Worm (Caenorhabditis elegans) whole organism, young adult: ENCODE measurements around the gene C26H9A.4.

Experiments used
- F49E8.2 ChIP-seq: sonication (generic microtip); optimal IDR thresholded peaks from 3 replicates; lab custom pipeline; 2017; ENCODE audit warnings: missing genetic modification characterization, mild to moderate bottlenecking, missing compliant biosample characterization, antibody characterized with exemption, moderate library complexity; ENCODE audit not compliant: insufficient read depth
- F55B11.4 ChIP-seq: sonication (generic microtip); optimal IDR thresholded peaks from 2 replicates; lab custom pipeline; 2016; ENCODE audit warnings: missing compliant biosample characterization, missing genetic modification characterization, borderline replicate concordance; ENCODE audit not compliant: insufficient read depth
- F57A8.1 ChIP-seq: fragments of 200-800 bp; sonication (Bioruptor generic); optimal IDR thresholded peaks from 2 replicates; lab custom pipeline; 2018; ENCODE audit warnings: mild to moderate bottlenecking, missing genetic modification characterization, moderate library complexity, missing compliant biosample characterization
- cebp-1 ChIP-seq, 2 experiments: fragments of 200-800 bp in 1 of 2; sonication (Bioruptor generic) in 1 of 2; sonication (generic microtip) in 1 of 2; IDR thresholded peaks in 1 of 2; optimal IDR thresholded peaks in 1 of 2; 2 replicates each; pipeline versions ENCODE4 v1.3.6 to Lab custom; 2017 to 2022; ENCODE audit warnings: missing compliant biosample characterization in 2 of 2, missing genetic modification characterization in 2 of 2, mild to moderate bottlenecking in 1 of 2, missing genetic modification reagents in 1 of 2, moderate library complexity in 1 of 2
- cebp-2 ChIP-seq: fragments of 200-800 bp; sonication (Bioruptor generic); IDR thresholded peaks from 2 replicates; pipeline ENCODE4 v1.3.6; 2022; ENCODE audit warnings: missing genetic modification characterization, missing compliant biosample characterization
- hlh-26 ChIP-seq: fragments of 200-800 bp; sonication (Bioruptor generic); conservative IDR thresholded peaks from 2 replicates; pipeline ENCODE4 v1.3.6; 2022; ENCODE audit warnings: missing genetic modification reagents, missing genetic modification characterization, missing compliant biosample characterization
- lag-1 ChIP-seq: fragments of 200-800 bp; sonication (Bioruptor generic); IDR thresholded peaks from 2 replicates; pipeline ENCODE4 v1.3.6; 2022; ENCODE audit warnings: missing genetic modification reagents, missing genetic modification characterization, missing compliant biosample characterization
- lin-26 ChIP-seq: fragments of 200-800 bp; sonication (Bioruptor generic); IDR thresholded peaks from 2 replicates; pipeline ENCODE4 v1.3.6; 2022; ENCODE audit warnings: missing genetic modification reagents, missing genetic modification characterization, missing compliant biosample characterization
- lir-1 ChIP-seq: fragments of 200-800 bp; sonication (Bioruptor generic); conservative IDR thresholded peaks from 2 replicates; pipeline ENCODE4 v1.3.6; 2022; ENCODE audit warnings: missing genetic modification reagents, missing genetic modification characterization, missing compliant biosample characterization
- snpc-1.1 ChIP-seq: sonication (generic microtip); optimal IDR thresholded peaks from 2 replicates; lab custom pipeline; 2017; ENCODE audit warnings: missing genetic modification characterization, mild to moderate bottlenecking, missing compliant biosample characterization, antibody characterized with exemption, moderate library complexity, missing genotype, missing genetic modification reagents; ENCODE audit not compliant: insufficient read depth
- unc-62 ChIP-seq: fragments of 150-350 bp; optimal IDR thresholded peaks from 2 replicates; lab custom pipeline; 2014; ENCODE audit warnings: missing biosample characterization, missing genetic modification reagents, missing genetic modification characterization
- zfh-2 ChIP-seq: fragments of 200-800 bp; sonication (Bioruptor generic); conservative IDR thresholded peaks from 2 replicates; pipeline ENCODE4 v1.3.6; 2022; ENCODE audit warnings: missing genetic modification reagents, missing genetic modification characterization, missing compliant biosample characterization

DNA sequence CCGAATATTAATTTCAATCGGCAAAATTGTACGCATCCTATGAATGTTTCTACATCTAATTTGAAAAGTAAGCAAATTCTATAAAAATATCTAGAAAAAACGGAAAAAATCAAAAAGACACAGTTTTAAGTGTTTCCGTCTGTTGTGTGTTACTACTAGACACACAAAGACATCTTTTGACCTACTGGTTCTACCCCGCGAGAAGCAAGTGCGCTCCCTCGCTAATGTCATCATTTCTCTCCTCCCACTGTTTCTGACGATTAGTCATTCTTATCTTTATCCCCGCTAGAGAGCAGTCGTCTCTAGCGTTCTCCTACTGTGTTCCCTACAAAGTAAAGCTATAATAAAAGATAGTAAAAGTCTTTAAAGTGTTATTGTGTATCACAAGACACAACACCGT is 35.3 kb upstream of the C26H9A.4 start:
- TF ChIP-seq hlh-26: no peak
- TF ChIP-seq zfh-2 (GFP tag; lab: Robert Waterston, UW): no peak
- no peak for TF ChIP-seq lir-1
- no peak for TF ChIP-seq cebp-1 (GFP tag; IDR thresholded peaks at IDR 0.05; lab: Robert Waterston, UW)
- TF ChIP-seq cebp-1 (tag; optimal IDR thresholded peaks at IDR 0.05; lab: Kevin White, UChicago): no peak
- TF ChIP-seq F49E8.2 (tag; lab: Kevin White, UChicago): no peak
- TF ChIP-seq lag-1 (GFP tag; lab: Robert Waterston, UW): no peak
- TF ChIP-seq snpc-1.1: no peak
- no peak for TF ChIP-seq lin-26
- no peak for TF ChIP-seq F55B11.4 (tag; lab: Kevin White, UChicago)
- no peak for TF ChIP-seq cebp-2 (GFP tag; lab: Robert Waterston, UW)
- no peak for TF ChIP-seq unc-62 (GFP tag; lab: Kevin White, UChicago)
- TF ChIP-seq F57A8.1 (GFP tag; lab: Kevin White, UChicago): no peak
